Worm (Caenorhabditis elegans): ENCODE results near the gene tag-267.
"Not testable (repeated sequence)": the region's sequence is repeated elsewhere in the genome, so short reads cannot be mapped to it uniquely, and the experiment has no call there.

DNA sequence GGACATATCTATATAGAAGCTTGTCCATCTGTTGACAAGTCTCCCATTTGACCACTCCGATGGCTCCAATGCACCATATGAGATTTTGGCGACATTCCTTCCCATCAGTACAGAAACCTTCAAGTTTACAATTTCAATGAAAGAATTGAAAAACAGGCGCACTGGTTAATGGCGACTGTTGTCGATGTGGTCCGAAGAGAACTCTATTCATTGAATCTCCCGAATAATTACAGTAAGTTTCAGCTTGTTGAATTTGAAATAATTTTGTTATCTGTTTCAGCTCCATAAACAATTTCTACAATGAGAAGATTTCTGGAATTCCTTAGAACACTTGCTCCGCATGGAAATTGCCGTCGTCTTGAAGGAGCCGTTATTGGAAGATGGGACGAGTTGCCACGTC is 48.3 kb downstream of the tag-267 start, which contains the start of gene elf-1:
- TF ChIP-seq K12H6.12 (tag; optimal IDR thresholded peaks at IDR 0.05); madf-8 (GFP tag; conservative IDR thresholded peaks at IDR 0.05); die-1 (tag; optimal IDR thresholded peaks at IDR 0.05); nfyb-1 (GFP tag; IDR thresholded peaks at IDR 0.05); unc-62 (GFP tag; optimal IDR thresholded peaks at IDR 0.05); ZK185.1 (tag; optimal IDR thresholded peaks at IDR 0.05; ENCODE audit: poor library complexity, severe bottlenecking); egrh-3 (GFP tag; IDR thresholded peaks at IDR 0.05); nfya-1 (tag; optimal IDR thresholded peaks at IDR 0.05; ENCODE audit: borderline replicate concordance, insufficient read depth); lin-35 (GFP tag; optimal IDR thresholded peaks at IDR 0.05); hmg-1.2 (GFP tag; IDR thresholded peaks at IDR 0.05): not testable (repeated sequence)
